Fruit fly (Drosophila melanogaster) whole organism, embryonic: Measurements from ENCODE around the gene Ns1.

Experiments used
- ATbp ChIP-seq: fragments of 200-800 bp; sonication (Bioruptor generic); optimal IDR thresholded peaks from 2 replicates; lab custom pipeline; 2017; ENCODE audit warnings: missing biosample characterization, mild to moderate bottlenecking, missing genetic modification characterization, missing genetic modification reagents
- Adf1 ChIP-seq: fragments of 200-800 bp; sonication (Bioruptor generic); IDR thresholded peaks from 2 replicates; pipeline ENCODE4 v1.3.6; 2022; ENCODE audit warnings: missing biosample characterization, missing genetic modification characterization
- BtbVII ChIP-seq: fragments of 200-800 bp; sonication (Bioruptor generic); optimal IDR thresholded peaks from 3 replicates; lab custom pipeline; 2017; ENCODE audit warnings: missing biosample characterization, mild to moderate bottlenecking, missing genetic modification characterization
- CG10321 ChIP-seq: fragments of 200-800 bp; sonication (Bioruptor generic); IDR thresholded peaks from 2 replicates; pipeline ENCODE4 v1.3.6; 2022; ENCODE audit warnings: missing biosample characterization, missing genetic modification characterization
- CG10366 ChIP-seq: fragments of 200-800 bp; sonication (Bioruptor generic); IDR thresholded peaks from 2 replicates; pipeline ENCODE4 v1.3.6; 2022; ENCODE audit warnings: missing biosample characterization, missing genetic modification characterization
- CG10462 ChIP-seq: fragments of 200-800 bp; sonication (Bioruptor generic); optimal IDR thresholded peaks from 2 replicates; lab custom pipeline; 2016; ENCODE audit warnings: missing biosample characterization, missing genetic modification characterization
- CG13775 ChIP-seq: fragments of 200-800 bp; sonication (Bioruptor generic); optimal IDR thresholded peaks from 3 replicates; lab custom pipeline; 2017; ENCODE audit warnings: missing biosample characterization, mild to moderate bottlenecking, missing genetic modification characterization
- CG14710 ChIP-seq: fragments of 200-800 bp; sonication (Bioruptor generic); optimal IDR thresholded peaks from 3 replicates; lab custom pipeline; 2019; ENCODE audit warnings: missing biosample characterization, mild to moderate bottlenecking, missing genetic modification characterization, moderate library complexity
- CG15479 ChIP-seq: fragments of 200-800 bp; sonication (Bioruptor generic); optimal IDR thresholded peaks from 3 replicates; lab custom pipeline; 2019; ENCODE audit warnings: missing biosample characterization, mild to moderate bottlenecking, missing genetic modification characterization, moderate library complexity
- CG17359 ChIP-seq: fragments of 200-800 bp; sonication (Bioruptor generic); optimal IDR thresholded peaks from 3 replicates; lab custom pipeline; 2018; ENCODE audit warnings: missing biosample characterization, mild to moderate bottlenecking, missing genetic modification characterization, moderate library complexity
- CG2712 ChIP-seq: fragments of 200-800 bp; optimal IDR thresholded peaks from 3 replicates; lab custom pipeline; 2019; ENCODE audit warnings: missing biosample characterization, mild to moderate bottlenecking, missing genetic modification characterization, moderate library complexity
- CG2875 ChIP-seq: fragments of 200-800 bp; sonication (Bioruptor generic); optimal IDR thresholded peaks from 2 replicates; lab custom pipeline; 2017; ENCODE audit warnings: missing biosample characterization, mild to moderate bottlenecking, missing genetic modification characterization, missing genetic modification reagents
- CG3065 ChIP-seq: fragments of 200-800 bp; sonication (Bioruptor generic); optimal IDR thresholded peaks from 2 replicates; lab custom pipeline; 2016; ENCODE audit warnings: missing biosample characterization, missing genetic modification characterization
- CG31441 ChIP-seq: fragments of 200-800 bp; sonication (Bioruptor generic); IDR thresholded peaks from 2 replicates; pipeline ENCODE4 v1.3.6; 2022; ENCODE audit warnings: missing biosample characterization, missing genetic modification characterization
- CG3995 ChIP-seq: fragments of 200-800 bp; sonication (Bioruptor generic); optimal IDR thresholded peaks from 3 replicates; lab custom pipeline; 2016; ENCODE audit warnings: missing biosample characterization, missing genetic modification characterization
- CG4282 ChIP-seq: fragments of 200-800 bp; sonication (Bioruptor generic); optimal IDR thresholded peaks from 2 replicates; lab custom pipeline; 2016; ENCODE audit warnings: missing biosample characterization, missing genetic modification characterization
- CG5180 ChIP-seq: fragments of 200-800 bp; sonication (Bioruptor generic); optimal IDR thresholded peaks from 3 replicates; lab custom pipeline; 2017; ENCODE audit warnings: missing biosample characterization, missing genetic modification characterization, mild to moderate bottlenecking, moderate library complexity, missing genetic modification reagents
- CG7372 ChIP-seq: fragments of 200-800 bp; sonication (Bioruptor generic); IDR thresholded peaks from 2 replicates; pipeline ENCODE4 v1.3.6; 2022; ENCODE audit warnings: missing biosample characterization, missing genetic modification characterization
- CG7839 ChIP-seq: fragments of 200-800 bp; sonication (Bioruptor generic); optimal IDR thresholded peaks from 3 replicates; lab custom pipeline; 2018; ENCODE audit warnings: missing biosample characterization, mild to moderate bottlenecking, missing genetic modification characterization, moderate library complexity
- CG7963 ChIP-seq: fragments of 200-800 bp; sonication (Bioruptor generic); IDR thresholded peaks from 3 replicates; pipeline ENCODE4 v1.3.6; 2022; ENCODE audit warnings: missing biosample characterization, missing genetic modification characterization; ENCODE audit not compliant: partially characterized antibody
- CkIIα-i1 ChIP-seq: fragments of 200-800 bp; sonication (Bioruptor generic); IDR thresholded peaks from 2 replicates; pipeline ENCODE4 v1.3.6; 2022; ENCODE audit warnings: missing biosample characterization, missing genetic modification characterization
- D ChIP-seq, 2 experiments: fragments of 200-800 bp in 1 of 2; fragments of >200 bp in 1 of 2; sonication (Bioruptor generic) in 1 of 2; optimal IDR thresholded peaks; 2 replicates in 1 of 2; 3 replicates in 1 of 2; lab custom pipeline; 2017; ENCODE audit warnings: mild to moderate bottlenecking in 1 of 2, missing biosample characterization in 1 of 2, missing genetic modification characterization in 1 of 2, missing genetic modification reagents in 1 of 2
- H2.0 ChIP-seq: fragments of 200-800 bp; sonication (Bioruptor generic); IDR thresholded peaks from 2 replicates; pipeline ENCODE4 v1.3.6; 2022; ENCODE audit warnings: missing biosample characterization, missing genetic modification characterization
- HLH4C ChIP-seq: fragments of 200-800 bp; sonication (Bioruptor generic); IDR thresholded peaks from 3 replicates; pipeline ENCODE4 v1.3.6; 2022; ENCODE audit warnings: missing biosample characterization, missing genetic modification characterization; ENCODE audit not compliant: partially characterized antibody
- HLH54F ChIP-seq: fragments of 200-800 bp; sonication (Bioruptor generic); optimal IDR thresholded peaks from 3 replicates; lab custom pipeline; 2016; ENCODE audit warnings: missing biosample characterization, missing genetic modification characterization
- Nf-YB ChIP-seq: fragments of 200-800 bp; sonication (Bioruptor generic); optimal IDR thresholded peaks from 3 replicates; lab custom pipeline; 2019; ENCODE audit warnings: missing biosample characterization, mild to moderate bottlenecking, missing genetic modification characterization, moderate library complexity
- Oli ChIP-seq: fragments of 200-800 bp; sonication (Bioruptor generic); optimal IDR thresholded peaks from 2 replicates; lab custom pipeline; 2018; ENCODE audit warnings: missing biosample characterization, mild to moderate bottlenecking, missing genetic modification characterization, moderate library complexity
- PHDP ChIP-seq: fragments of 200-800 bp; sonication (Bioruptor generic); optimal IDR thresholded peaks from 3 replicates; lab custom pipeline; 2018; ENCODE audit warnings: missing biosample characterization, mild to moderate bottlenecking, missing genetic modification characterization, moderate library complexity
- TFAM ChIP-seq: fragments of 200-800 bp; sonication (Bioruptor generic); optimal IDR thresholded peaks from 2 replicates; lab custom pipeline; 2017; ENCODE audit warnings: missing biosample characterization, missing genetic modification characterization, inconsistent platforms
- az2 ChIP-seq: fragments of 200-800 bp; sonication (Bioruptor generic); optimal IDR thresholded peaks from 3 replicates; lab custom pipeline; 2016; ENCODE audit warnings: missing biosample characterization, missing genetic modification characterization
- bowl ChIP-seq: fragments of 200-800 bp; sonication (Bioruptor generic); IDR thresholded peaks from 2 replicates; pipeline ENCODE4 v1.3.6; 2022; ENCODE audit warnings: missing biosample characterization, missing genetic modification characterization
- caup ChIP-seq: fragments of 200-800 bp; sonication (Bioruptor generic); optimal IDR thresholded peaks from 3 replicates; lab custom pipeline; 2017; ENCODE audit warnings: missing biosample characterization, mild to moderate bottlenecking, missing genetic modification characterization, moderate library complexity; ENCODE audit not compliant: severe bottlenecking
- chif ChIP-seq, 2 experiments: fragments of 200-800 bp; sonication (Bioruptor generic); optimal IDR thresholded peaks; 3 replicates each; lab custom pipeline; 2016; ENCODE audit warnings: missing biosample characterization in 2 of 2, missing genetic modification characterization in 2 of 2
- chm ChIP-seq: fragments of 200-800 bp; sonication (Bioruptor generic); IDR thresholded peaks from 2 replicates; pipeline ENCODE4 v1.3.6; 2022; ENCODE audit warnings: missing biosample characterization, missing genetic modification characterization
- corto ChIP-seq: fragments of 200-800 bp; sonication (Bioruptor generic); optimal IDR thresholded peaks from 2 replicates; lab custom pipeline; 2016; ENCODE audit warnings: missing biosample characterization, mild to moderate bottlenecking, missing genetic modification characterization, moderate library complexity
- dm ChIP-seq: fragments of 200-800 bp; sonication (Bioruptor generic); optimal IDR thresholded peaks from 3 replicates; lab custom pipeline; 2016; ENCODE audit warnings: missing biosample characterization, missing genetic modification characterization
- fd64A ChIP-seq: fragments of 200-800 bp; sonication (Bioruptor generic); optimal IDR thresholded peaks from 3 replicates; lab custom pipeline; 2018; ENCODE audit warnings: missing biosample characterization, mild to moderate bottlenecking, missing genetic modification characterization
- gsb-n ChIP-seq: fragments of 200-800 bp; sonication (Bioruptor generic); optimal IDR thresholded peaks from 3 replicates; lab custom pipeline; 2018; ENCODE audit warnings: missing biosample characterization, mild to moderate bottlenecking, missing genetic modification characterization
- ind ChIP-seq: fragments of 200-800 bp; sonication (Bioruptor generic); optimal IDR thresholded peaks from 3 replicates; lab custom pipeline; 2016; ENCODE audit warnings: missing biosample characterization, missing genetic modification characterization
- jigr1 ChIP-seq: fragments of 200-800 bp; sonication (Bioruptor generic); IDR thresholded peaks from 3 replicates; pipeline ENCODE4 v1.3.6; 2022; ENCODE audit warnings: missing biosample characterization, missing genetic modification characterization
- kay ChIP-seq: fragments of 200-800 bp; sonication (Bioruptor generic); optimal IDR thresholded peaks from 2 replicates; lab custom pipeline; 2016; ENCODE audit warnings: missing biosample characterization, missing genetic modification characterization
- maf-S ChIP-seq: fragments of 200-800 bp; sonication (Bioruptor generic); optimal IDR thresholded peaks from 2 replicates; lab custom pipeline; 2016; ENCODE audit warnings: missing biosample characterization, missing genetic modification characterization
- nom ChIP-seq: fragments of 200-800 bp; sonication (Bioruptor generic); optimal IDR thresholded peaks from 2 replicates; lab custom pipeline; 2017; ENCODE audit warnings: missing biosample characterization, missing genetic modification characterization, mild to moderate bottlenecking, moderate library complexity, missing genetic modification reagents
- phol ChIP-seq: fragments of 200-800 bp; sonication (Bioruptor generic); optimal IDR thresholded peaks from 3 replicates; lab custom pipeline; 2018; ENCODE audit warnings: missing biosample characterization, mild to moderate bottlenecking, missing genetic modification characterization, moderate library complexity
- sr ChIP-seq: fragments of 200-800 bp; sonication (Bioruptor generic); IDR thresholded peaks from 3 replicates; pipeline ENCODE4 v1.3.6; 2022; ENCODE audit warnings: missing biosample characterization, missing genetic modification characterization
- unc-4 ChIP-seq: fragments of 200-800 bp; sonication (Bioruptor generic); IDR thresholded peaks from 2 replicates; pipeline ENCODE4 v1.3.6; 2022; ENCODE audit warnings: missing biosample characterization, missing genetic modification characterization; ENCODE audit not compliant: partially characterized antibody

The Ns1 gene

dm6 chr3R:17081359-17081935, 9.0 kb upstream of the Ns1 start (continued):
- TF ChIP-seq az2 (GFP tag; lab: Kevin White, UChicago): peak; percentile 6
- no peak for TF ChIP-seq D (optimal IDR thresholded peaks at IDR 0.05; lab: Kevin White, UChicago)
- TF ChIP-seq D (GFP tag; optimal IDR thresholded peaks at IDR 0.05; lab: Kevin White, UChicago): peak; percentile 12
- TF ChIP-seq Oli (tag; lab: Kevin White, UChicago): peak; percentile 24
- no peak for TF ChIP-seq corto (GFP tag; lab: Kevin White, UChicago)
- peak; percentile 79 for TF ChIP-seq CG15479 (GFP tag; lab: Kevin White, UChicago)
- peak; percentile 54; the same call in 1 of the 2 replicates for TF ChIP-seq CG31441 (GFP tag; lab: Robert Waterston, UW)
- TF ChIP-seq CG13775 (GFP tag; lab: Kevin White, UChicago): no peak
- TF ChIP-seq CG14710 (tag; lab: Kevin White, UChicago): peak; percentile 14
- TF ChIP-seq CG2712 (tag; lab: Kevin White, UChicago): peak; percentile 57
- TF ChIP-seq phol: peak; percentile 34
- peak; percentile 12 for TF ChIP-seq PHDP (tag; lab: Kevin White, UChicago)
- TF ChIP-seq CG7839 (tag; lab: Kevin White, UChicago): peak; percentile 28
- TF ChIP-seq CG17359: peak; percentile 10

DNA sequence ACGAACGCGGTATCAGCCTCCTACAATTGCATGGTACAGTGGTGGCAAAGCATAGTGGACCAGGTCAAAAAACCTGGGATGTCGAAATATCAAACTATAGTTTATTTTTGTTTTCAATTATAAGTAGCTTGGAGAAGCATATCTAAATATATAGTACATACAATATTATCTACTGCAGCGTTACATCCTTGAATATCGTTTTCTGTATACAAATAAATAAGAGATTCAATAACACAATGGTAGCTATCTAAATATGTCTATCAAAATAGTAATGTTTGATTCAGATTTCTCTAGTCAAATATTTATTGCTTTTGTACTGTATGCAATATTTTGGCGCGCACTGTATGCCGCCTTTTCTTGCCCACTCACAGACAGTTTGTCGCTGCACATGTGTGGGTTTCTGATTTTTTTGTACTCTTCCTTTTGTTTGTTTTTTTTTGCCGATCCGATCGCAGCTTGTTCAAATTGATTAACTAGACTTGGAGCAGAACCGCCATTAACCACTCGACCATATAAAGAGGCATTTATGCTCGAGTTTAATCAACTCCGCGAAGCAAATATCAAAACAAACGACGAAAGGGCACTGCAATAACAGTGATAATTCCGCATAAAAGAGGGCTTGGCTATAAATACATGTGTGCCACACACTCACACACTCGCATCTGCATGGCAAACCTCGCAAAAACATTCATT, 8.3 kb upstream of the Ns1 start:
- TF ChIP-seq Adf1 (GFP tag; lab: Robert Waterston, UW) (peak; percentile 60), unc-4 (GFP tag; lab: Robert Waterston, UW) (no peak), dm (GFP tag; lab: Kevin White, UChicago) (peak; percentile 68), caup (GFP tag; lab: Kevin White, UChicago) (peak; percentile 94), CG10321 (GFP tag; lab: Robert Waterston, UW) (peak; percentile 67; the same call in 1 of the 2 replicates), ind (GFP tag; lab: Kevin White, UChicago) (peak; percentile 92), CG5180 (peak; percentile 88), HLH54F (GFP tag; lab: Kevin White, UChicago) (peak; percentile 86), CG3065 (peak; percentile 89), chif (GFP tag; optimal IDR thresholded peaks at IDR 0.05; lab: Kevin White, UChicago) (peak; percentile 89 to 93), BtbVII (peak; percentile 95), CG10366 (peak; percentile 91), H2.0 (GFP tag; lab: Robert Waterston, UW) (peak; percentile 86), kay (GFP tag; lab: Kevin White, UChicago) (peak; percentile 91), ATbp (GFP tag; lab: Kevin White, UChicago) (peak; percentile 96), PHDP (tag; lab: Kevin White, UChicago) (peak; percentile 97), CG7372 (peak; percentile 88), Nf-YB (GFP tag; lab: Kevin White, UChicago) (peak; percentile 86), sr (GFP tag; lab: Robert Waterston, UW) (peak; percentile 42; the same call in 1 of the 3 replicates), gsb-n (tag; lab: Kevin White, UChicago) (peak; percentile 95), CG2875 (GFP tag; lab: Kevin White, UChicago) (peak; percentile 97), maf-S (GFP tag; lab: Kevin White, UChicago) (peak; percentile 87), TFAM (GFP tag; lab: Kevin White, UChicago) (peak; percentile 78), chm (GFP tag; lab: Robert Waterston, UW) (peak; percentile 87), fd64A (GFP tag; lab: Kevin White, UChicago) (peak; percentile 65), CG4282 (peak; percentile 69), CkIIα-i1 (GFP tag; lab: Robert Waterston, UW) (peak; percentile 63; the same call in 1 of the 2 replicates), nom (GFP tag; lab: Kevin White, UChicago) (peak; percentile 90), HLH4C (GFP tag; lab: Robert Waterston, UW) (no peak), CG10462 (peak; percentile 94), jigr1 (GFP tag; lab: Robert Waterston, UW) (peak; percentile 86; the same call in 2 of the 3 replicates), CG7963 (GFP tag; lab: Robert Waterston, UW) (no peak), CG3995 (peak; percentile 47), bowl (GFP tag; lab: Robert Waterston, UW) (peak; percentile 75; the same call in 1 of the 2 replicates)
